Fruit fly (Drosophila melanogaster): ENCODE results near the gene CG10301.

- TF ChIP-seq bab1 (GFP tag; optimal IDR thresholded peaks at IDR 0.05), result no peak
- no peak for TF ChIP-seq cnc (optimal IDR thresholded peaks at IDR 0.05)
- TF ChIP-seq Crg-1 (GFP tag; optimal IDR thresholded peaks at IDR 0.05), result no peak
- TF ChIP-seq kay (GFP tag; ENCODE audit: borderline replicate concordance), result no peak
- no peak for TF ChIP-seq cic (GFP tag; optimal IDR thresholded peaks at IDR 0.05)
- TF ChIP-seq CG11617 (GFP tag; optimal IDR thresholded peaks at IDR 0.05), result no peak
- no peak for TF ChIP-seq Hr96 (GFP tag; optimal IDR thresholded peaks at IDR 0.05)
- no peak for TF ChIP-seq CG14711 (tag; optimal IDR thresholded peaks at IDR 0.05)
- no peak for TF ChIP-seq CG7101 (tag; optimal IDR thresholded peaks at IDR 0.05)
- TF ChIP-seq Mnt (GFP tag; optimal IDR thresholded peaks at IDR 0.05), result no peak
These were observed 15.9 kb downstream of the CG10301 start for dm6 chr3R:23725711-23726349.
